Fruit fly (Drosophila melanogaster) whole organism, larva: ENCODE data around the gene CG4709.

Source experiments
- noc ChIP-seq: fragments of 200-800 bp; sonication (Bioruptor generic); optimal IDR thresholded peaks from 3 replicates; lab custom pipeline; 2019; ENCODE audit warnings: missing biosample characterization, mild to moderate bottlenecking, missing genetic modification characterization, moderate library complexity

The CG4709 gene

DNA sequence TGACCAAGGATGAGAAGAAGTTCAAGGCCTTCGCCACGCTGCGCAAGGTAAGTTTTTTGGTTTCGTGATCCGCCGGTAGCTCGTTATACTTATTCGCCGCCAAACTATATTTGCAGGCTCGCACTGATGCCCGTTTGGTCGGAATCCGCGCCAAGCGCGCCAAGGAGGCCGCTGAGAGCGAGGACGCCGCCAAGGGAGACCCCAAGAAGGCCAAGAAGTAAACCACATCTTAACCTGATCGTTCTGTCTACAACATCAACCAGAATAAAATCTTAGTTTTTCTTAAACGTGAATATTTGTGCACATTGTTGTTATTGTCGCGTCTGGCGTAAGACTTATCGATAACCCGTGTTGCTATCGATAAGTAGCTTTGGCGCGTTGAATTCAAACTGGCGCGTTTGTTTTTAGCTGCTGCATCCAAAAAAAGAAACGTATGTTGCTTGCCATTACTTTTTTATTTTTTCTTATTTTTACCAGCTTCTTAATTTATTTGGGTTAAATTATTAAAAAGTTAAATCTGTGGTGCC is 14.1 kb downstream of the CG4709 start:
- no peak for TF ChIP-seq noc

DNA sequence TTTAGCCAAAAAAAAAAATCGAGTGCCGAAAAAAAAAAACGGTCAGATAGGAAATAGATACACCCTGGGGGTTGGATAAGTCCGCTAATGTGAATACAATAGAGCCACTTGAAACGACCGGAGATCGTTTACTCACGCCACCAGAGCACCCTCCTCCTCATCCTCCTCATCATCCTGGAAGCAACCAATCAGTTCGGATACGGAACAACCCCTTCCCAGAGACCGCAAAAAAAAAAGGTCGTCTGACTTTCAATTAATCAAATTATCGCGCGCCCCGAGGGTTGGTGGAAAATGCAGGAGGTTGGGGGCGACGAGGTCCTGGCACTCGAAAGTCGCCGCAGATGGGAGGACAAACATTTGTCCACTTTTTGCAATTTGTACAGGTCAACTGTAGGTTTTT is 18.5 kb downstream of the CG4709 start:
- no peak for TF ChIP-seq noc

DNA sequence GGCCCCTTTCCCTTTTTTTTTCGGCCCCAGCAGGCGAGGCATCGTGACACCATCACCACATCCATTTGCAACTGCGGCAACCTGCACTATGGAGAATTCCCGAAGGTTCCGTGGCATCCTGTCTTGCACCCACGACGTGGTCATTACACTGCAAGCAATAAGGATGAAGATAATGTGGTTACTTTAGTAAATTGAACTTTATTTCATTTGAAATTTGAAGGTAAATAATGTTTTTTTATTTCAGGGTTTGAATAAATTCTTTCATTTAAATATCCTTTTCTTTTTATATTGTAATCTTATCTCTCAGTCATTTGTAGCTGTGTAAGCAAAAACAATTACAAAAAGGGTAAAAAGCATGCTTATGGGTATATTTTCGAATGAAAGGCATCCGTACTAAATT is 27.7 kb downstream of the CG4709 start:
- no peak for TF ChIP-seq noc

DNA sequence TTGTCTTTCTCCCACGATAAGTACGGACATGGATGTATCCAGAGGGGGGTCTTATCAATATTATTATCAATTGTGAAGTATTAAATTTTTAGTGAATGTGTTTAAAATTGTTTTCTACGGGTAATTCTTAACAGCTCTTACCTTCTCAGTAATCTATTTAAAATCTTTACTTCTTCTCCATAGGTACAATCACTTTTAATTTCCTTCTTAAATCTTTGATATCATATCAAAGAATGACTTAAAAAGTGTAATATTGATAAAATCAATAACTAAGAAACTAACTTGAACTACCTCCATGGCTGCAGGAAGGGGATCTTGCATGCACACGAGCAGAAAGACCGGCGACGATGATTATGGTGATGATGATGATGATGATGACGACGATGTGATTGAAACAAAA is 28.4 kb downstream of the CG4709 start:
- TF ChIP-seq noc = no peak

DNA sequence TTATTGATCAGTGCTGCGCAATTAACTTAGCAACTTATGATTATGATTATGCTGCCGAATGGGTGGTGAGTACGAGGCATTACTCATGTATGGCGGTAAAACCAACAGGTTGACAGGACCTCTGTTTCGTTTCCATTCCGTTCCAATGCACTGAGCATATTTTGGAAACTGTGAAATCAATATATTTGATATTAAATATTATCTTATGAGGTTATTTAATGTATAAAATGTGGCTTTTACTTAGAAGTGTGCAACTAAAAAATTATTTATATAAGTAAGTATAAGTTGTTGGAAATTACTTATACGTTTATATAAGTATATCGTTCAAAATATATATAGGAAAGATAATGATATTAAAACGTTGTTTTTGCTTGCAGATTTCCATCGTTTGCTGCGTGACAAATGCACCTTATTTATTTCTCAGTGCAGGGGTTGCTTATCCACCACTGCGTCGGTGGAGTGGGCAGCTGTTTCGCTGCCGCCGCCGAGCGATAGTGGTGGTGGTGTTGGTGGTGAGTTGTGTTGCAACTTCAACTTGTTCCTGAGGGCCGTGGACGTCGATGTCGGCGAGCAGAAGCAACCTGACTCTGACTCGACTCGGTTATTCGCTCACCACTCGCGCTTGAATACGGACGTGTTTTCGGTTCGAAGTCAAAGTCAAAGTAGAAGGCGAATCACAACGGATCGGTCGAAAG is 30.1 kb downstream of the CG4709 start, which contains the start of gene bib:
Gene bib, plus strand, starts transcription at position 568 of the 695 bp plus-strand sequence.
- TF ChIP-seq noc = peak; percentile 13

DNA sequence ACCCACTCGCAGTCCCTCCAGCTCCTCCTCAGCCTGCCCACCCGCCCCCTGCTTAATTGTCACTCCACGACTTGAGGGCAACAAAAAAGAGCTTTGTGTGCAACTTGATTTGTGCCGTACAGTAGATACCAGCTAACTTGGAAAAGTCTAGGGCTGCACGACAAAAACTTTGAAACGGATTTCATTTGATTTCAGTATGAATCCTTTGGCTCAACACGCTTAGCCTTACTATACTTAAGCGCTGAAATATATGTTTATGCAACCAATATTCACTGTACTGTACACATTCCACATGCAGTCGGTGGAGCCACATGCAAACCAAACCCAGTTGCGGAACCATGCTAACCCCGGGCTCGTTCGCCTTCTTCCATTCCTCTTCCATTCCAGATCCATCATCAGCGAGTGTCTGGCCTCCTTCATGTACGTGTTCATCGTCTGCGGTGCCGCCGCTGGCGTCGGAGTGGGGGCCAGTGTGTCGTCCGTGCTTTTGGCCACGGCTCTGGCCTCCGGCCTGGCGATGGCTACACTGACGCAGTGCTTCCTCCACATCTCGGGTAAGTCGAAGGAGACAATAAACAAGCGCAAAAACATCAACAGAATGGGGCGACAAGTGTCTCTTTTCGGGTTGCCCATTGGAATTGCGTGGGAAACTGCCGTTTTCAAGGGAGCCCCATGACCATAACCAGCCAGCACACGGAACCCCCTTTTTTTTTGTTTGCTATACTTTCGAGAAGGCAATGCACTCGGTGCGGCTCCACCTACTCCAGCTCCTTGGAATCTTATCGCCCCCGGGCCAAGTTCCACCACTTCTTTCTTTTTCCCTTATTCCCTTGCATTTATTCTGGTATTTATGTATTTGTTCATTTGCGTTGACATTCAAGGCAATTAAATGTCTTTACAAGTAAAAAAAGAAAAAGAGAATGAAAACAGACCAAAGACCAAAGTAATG is 32.6 kb downstream of the CG4709 start:
- TF ChIP-seq noc = no peak

DNA sequence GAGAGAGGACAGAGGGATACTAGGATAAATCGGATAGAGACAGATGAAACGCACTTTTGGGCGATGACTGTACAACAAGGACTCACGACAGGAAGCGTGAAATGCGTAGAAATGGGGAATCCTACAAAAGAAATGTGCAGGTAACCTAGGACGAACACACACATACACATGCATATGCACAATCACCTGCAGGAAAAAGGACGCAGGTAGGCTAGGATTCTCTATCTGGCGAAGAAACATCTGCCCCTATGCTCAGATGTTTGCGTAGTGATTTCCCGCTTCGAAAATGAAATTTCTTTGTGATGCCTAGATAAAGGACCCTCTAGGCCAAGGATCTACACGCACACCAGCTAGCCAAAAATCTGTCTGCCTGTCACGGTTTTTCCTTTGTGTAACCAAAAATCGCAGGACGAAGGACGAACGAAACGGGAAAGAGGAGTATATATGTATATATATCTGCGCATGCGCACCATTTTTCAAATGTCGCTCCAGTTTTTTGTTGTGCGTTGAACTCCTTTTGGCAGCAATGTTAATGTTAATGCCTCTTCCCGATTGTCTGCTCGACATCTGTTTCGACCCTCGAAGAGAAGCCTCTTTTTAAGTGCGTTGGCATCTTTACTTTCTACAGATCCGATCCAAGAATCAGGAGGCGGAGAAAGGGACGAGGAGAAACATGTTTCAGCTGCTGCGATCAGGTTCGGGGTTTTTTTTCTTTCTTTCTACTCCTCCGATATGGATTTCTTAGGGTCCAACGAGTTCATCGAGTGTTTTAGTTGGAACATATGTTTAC is 34.3 kb downstream of the CG4709 start:
- no peak for TF ChIP-seq noc

DNA sequence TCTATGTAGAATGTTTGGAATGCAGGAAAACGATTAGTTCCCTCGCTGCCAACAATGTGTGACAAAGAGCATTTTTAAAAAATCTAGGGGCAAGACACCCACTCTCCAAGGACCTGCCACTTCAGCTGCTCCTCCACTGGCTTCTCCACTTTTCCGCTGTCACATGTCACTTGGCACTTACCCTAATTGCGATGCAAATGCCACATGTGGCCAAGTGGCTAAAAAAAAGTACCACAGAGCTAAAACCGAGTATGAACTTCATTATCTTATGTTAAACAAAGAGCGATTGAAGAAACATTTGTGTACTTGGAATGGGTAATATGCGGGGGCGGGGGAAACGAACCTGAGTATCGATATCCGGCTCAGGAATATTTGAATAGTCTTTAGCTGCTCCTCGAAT is 35.1 kb downstream of the CG4709 start:
- TF ChIP-seq noc = no peak

DNA sequence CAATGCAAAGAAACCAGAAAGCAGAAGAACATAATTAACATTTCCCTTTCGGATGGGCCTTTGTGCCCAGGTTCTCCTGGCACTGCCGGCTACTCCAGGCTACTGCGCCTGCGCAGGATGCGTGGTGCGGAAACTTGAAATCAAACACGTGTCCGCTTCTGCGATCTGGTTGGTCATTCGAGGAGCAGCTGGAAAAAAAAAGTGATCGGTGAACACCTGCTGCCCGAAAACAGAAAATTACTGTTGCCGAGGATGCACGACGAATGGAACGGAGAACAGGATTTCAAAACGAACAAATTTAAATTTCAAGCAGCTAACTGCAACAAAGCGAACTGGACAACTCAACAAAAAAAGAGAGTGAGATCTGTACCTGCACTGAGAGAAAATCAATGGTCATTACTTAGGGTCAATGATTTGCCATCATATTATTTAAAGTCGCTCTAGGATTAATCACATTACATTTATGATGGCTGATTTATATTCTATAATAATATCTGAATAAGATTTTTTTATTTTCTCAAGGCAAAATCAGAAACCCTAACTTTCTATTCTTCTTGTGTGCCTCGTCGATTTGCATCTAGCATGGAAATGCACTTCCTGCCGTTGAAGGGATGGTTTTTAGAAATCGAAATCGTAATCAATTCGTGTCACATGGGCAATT is 35.9 kb downstream of the CG4709 start:
- no peak for TF ChIP-seq noc

DNA sequence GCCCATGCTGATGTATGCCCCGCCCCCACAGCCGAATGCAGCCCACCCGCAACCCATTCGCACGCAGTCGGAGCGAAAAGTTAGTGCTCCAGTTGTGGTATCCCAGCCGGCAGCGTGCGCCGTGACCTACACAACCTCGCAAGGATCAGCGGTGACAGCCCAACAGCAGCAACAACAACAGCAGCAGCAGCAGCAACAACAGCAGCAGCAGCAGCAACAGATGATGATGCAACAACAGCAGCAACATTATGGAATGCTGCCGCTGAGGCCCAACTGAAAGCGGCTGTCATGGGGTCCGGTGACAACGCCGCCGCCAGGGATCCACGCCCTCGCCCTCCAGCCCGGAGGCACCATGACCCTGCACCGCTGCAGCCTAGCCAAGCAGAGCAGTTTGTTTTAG is 40.3 kb downstream of the CG4709 start:
- TF ChIP-seq noc = no peak

DNA sequence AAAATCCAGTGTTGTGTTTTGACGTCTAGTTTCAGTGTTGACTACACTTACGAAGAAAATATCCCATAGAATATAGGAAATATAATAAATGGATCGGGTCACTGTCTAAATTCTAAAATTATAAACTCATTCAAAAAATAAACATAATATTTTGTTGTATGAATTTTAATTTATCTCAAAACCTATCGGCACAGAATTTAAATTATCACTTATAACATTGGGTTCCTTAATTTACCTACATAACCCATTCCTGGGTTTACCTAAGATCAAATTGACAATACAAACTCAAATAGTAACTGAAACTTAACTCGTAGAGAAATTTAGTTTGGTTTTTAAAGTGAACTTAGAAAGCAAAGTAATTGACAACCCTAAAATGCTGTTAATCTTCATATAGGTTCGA is 42.4 kb downstream of the CG4709 start:
- TF ChIP-seq noc = no peak

DNA sequence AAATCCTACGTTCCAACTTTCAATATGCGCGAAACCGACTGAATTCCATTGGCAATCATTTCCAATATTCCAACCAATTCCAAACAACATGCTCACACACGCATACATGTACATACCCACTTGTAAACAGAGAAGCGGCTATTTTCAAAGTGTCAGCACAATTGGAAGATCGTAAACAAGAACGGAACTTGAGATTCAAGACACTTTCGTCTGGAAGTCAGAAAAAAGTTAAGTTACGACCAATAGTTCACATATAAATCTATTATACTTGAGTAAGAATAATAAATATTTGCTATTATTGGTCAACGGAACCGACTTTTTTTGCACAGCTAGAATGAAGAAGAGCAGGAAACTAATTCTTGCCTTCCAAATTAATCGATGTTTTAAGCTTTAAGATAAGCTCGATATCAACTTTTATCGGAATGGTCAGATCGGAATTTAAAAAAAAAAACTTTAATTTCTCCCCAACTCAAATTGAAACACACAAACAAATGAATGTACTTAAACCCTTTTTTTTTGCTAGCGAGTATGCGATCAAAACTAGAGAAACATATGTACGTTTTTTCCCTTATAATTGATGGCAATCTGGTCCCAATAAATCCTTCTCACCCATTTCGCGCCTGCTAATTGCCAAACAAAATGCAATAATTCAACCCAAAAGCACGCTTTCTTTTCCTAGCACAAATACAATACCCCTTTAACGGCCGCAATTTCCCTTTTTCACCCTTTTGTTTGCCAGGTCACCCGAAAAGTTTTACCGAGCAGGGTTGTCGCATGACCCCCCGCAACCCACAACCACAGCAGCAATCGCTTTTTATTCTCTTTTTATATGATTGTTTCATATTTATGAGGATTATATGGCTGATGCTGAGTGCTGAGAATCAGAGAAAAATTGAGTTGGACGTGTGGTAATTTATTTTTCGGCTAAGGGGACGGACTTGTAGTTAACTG is 48.6 kb downstream of the CG4709 start, which contains the start of the genes CG31875 and SoYb:
Gene CG31875, minus strand, starts transcription at position 329 of the 951 bp plus-strand sequence.
Gene SoYb, minus strand, starts transcription at position 329 of the 951 bp plus-strand sequence.
- no peak for TF ChIP-seq noc

DNA sequence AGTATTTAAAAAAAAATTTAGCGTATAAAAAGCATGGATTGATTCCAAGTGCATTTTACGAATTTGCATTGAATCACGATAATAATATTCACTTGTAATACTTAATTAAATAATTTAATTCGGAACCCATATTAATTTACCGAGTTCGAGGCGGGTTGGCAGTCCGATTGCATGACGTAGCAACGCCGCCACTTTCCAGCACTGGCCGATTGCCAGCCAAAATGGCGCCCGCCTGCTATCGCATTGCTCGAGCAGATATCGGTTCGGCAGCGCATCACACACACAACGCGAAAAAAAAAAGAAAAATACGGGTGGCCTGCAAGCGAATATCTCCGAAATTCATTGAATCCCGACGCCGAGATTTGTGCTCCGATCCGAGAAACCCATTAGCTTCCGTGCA is 49.5 kb downstream of the CG4709 start, which contains the start of gene Ndf:
Gene Ndf, plus strand, starts transcription at position 240 of the 400 bp plus-strand sequence.
- TF ChIP-seq noc = peak; percentile 9

DNA sequence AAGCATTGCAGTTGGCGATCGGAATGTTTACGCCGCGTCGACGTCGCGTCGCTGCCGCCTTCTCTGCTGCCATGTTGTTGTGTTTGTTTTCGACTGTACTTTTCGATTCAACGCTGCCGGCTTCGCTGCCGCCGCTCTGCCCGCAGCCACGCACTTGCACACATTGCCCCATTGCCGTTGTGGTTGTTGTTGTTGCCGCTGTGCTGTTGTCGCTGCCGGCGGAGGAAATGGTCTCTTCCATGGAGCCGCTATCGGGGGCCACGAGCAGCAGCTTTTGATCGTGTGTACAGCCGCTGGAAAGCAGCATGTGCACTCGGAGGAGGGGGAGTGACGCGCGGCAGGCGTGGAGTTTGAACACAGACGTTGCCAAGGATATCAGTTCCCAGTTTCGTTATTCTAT is 50.4 kb downstream of the CG4709 start:
- TF ChIP-seq noc = no peak
